Worm (Caenorhabditis elegans) whole organism, young adult: ENCODE results near the gene C05D12.2.

Experiments
- C06A6.2 ChIP-seq: fragments of 200-800 bp; sonication (Bioruptor generic); conservative IDR thresholded peaks from 2 replicates; pipeline ENCODE4 v1.3.6; 2022; ENCODE audit warnings: missing genetic modification characterization, missing compliant biosample characterization
- C17E4.6 ChIP-seq: fragments of 200-800 bp; sonication (Bioruptor generic); IDR thresholded peaks from 2 replicates; pipeline ENCODE4 v1.3.6; 2022; ENCODE audit warnings: missing genetic modification reagents, missing genetic modification characterization, missing compliant biosample characterization
- K12H6.12 ChIP-seq: fragments of 200-800 bp; sonication (Bioruptor generic); optimal IDR thresholded peaks from 2 replicates; lab custom pipeline; 2018; ENCODE audit warnings: mild to moderate bottlenecking, missing genetic modification characterization, missing compliant biosample characterization
- T26A5.8 ChIP-seq: sonication (generic microtip); optimal IDR thresholded peaks from 2 replicates; lab custom pipeline; 2016; ENCODE audit warnings: missing genetic modification characterization, missing compliant biosample characterization
- Y53F4B.3 ChIP-seq: fragments of 200-800 bp; sonication (Bioruptor generic); IDR thresholded peaks from 2 replicates; pipeline ENCODE4 v1.3.6; 2022; ENCODE audit warnings: missing genetic modification reagents, missing genetic modification characterization, missing compliant biosample characterization
- Y53G8AR.9 ChIP-seq: fragments of 200-800 bp; sonication (Bioruptor generic); conservative IDR thresholded peaks from 2 replicates; pipeline ENCODE4 v1.3.6; 2022; ENCODE audit warnings: missing genetic modification reagents, missing genetic modification characterization, missing compliant biosample characterization
- Y67H2A.10 ChIP-seq: fragments of 200-800 bp; sonication (Bioruptor generic); conservative IDR thresholded peaks from 2 replicates; pipeline ENCODE4 v1.3.6; 2022; ENCODE audit warnings: missing genetic modification reagents, missing genetic modification characterization, missing compliant biosample characterization
- aptf-2 ChIP-seq: fragments of 200-800 bp; sonication (Bioruptor generic); conservative IDR thresholded peaks from 2 replicates; pipeline ENCODE4 v1.3.6; 2022; ENCODE audit warnings: missing genetic modification reagents, missing genetic modification characterization, missing compliant biosample characterization
- aptf-3 ChIP-seq: fragments of 200-800 bp; sonication (Bioruptor generic); IDR thresholded peaks from 2 replicates; pipeline ENCODE4 v1.3.6; 2022; ENCODE audit warnings: missing genetic modification characterization, missing compliant biosample characterization
- atf-7 ChIP-seq: sonication (generic microtip); optimal IDR thresholded peaks from 2 replicates; lab custom pipeline; 2017; ENCODE audit warnings: mild to moderate bottlenecking, missing genetic modification characterization, missing compliant biosample characterization
- athp-1 ChIP-seq: sonication (generic microtip); optimal IDR thresholded peaks from 2 replicates; lab custom pipeline; 2017; ENCODE audit warnings: mild to moderate bottlenecking, missing genetic modification characterization, missing compliant biosample characterization
- attf-3 ChIP-seq: fragments of 200-800 bp; sonication (Bioruptor generic); conservative IDR thresholded peaks from 2 replicates; pipeline ENCODE4 v1.3.6; 2022; ENCODE audit warnings: missing genetic modification reagents, missing genetic modification characterization, missing compliant biosample characterization
- bed-1 ChIP-seq: fragments of 200-800 bp; sonication (Bioruptor generic); IDR thresholded peaks from 2 replicates; pipeline ENCODE4 v1.3.6; 2022; ENCODE audit warnings: missing genetic modification reagents, missing genetic modification characterization, missing compliant biosample characterization
- cebp-1 ChIP-seq, 2 experiments: fragments of 200-800 bp in 1 of 2; sonication (Bioruptor generic) in 1 of 2; sonication (generic microtip) in 1 of 2; IDR thresholded peaks in 1 of 2; optimal IDR thresholded peaks in 1 of 2; 2 replicates each; pipeline versions ENCODE4 v1.3.6 to Lab custom; 2017 to 2022; ENCODE audit warnings: missing compliant biosample characterization in 2 of 2, missing genetic modification characterization in 2 of 2, mild to moderate bottlenecking in 1 of 2, missing genetic modification reagents in 1 of 2, moderate library complexity in 1 of 2
- ceh-40 ChIP-seq: fragments of 200-800 bp; sonication (Bioruptor generic); IDR thresholded peaks from 2 replicates; pipeline ENCODE4 v1.3.6; 2022; ENCODE audit warnings: missing genetic modification characterization, missing compliant biosample characterization
- ceh-58 ChIP-seq: fragments of 200-800 bp; sonication (Bioruptor generic); IDR thresholded peaks from 2 replicates; pipeline ENCODE4 v1.3.6; 2022; ENCODE audit warnings: missing genetic modification characterization, missing compliant biosample characterization
- ceh-91 ChIP-seq: fragments of 200-800 bp; sonication (Bioruptor generic); IDR thresholded peaks from 2 replicates; pipeline ENCODE4 v1.3.6; 2022; ENCODE audit warnings: missing genetic modification reagents, missing genetic modification characterization, missing compliant biosample characterization
- efl-1 ChIP-seq: fragments of 150-350 bp; optimal IDR thresholded peaks from 2 replicates; lab custom pipeline; 2014; ENCODE audit warnings: missing biosample characterization, missing genetic modification reagents, missing genetic modification characterization
- fkh-3 ChIP-seq: sonication (generic microtip); optimal IDR thresholded peaks from 2 replicates; lab custom pipeline; 2016; ENCODE audit warnings: mild to moderate bottlenecking, missing genetic modification characterization, missing compliant biosample characterization
- hlh-12 ChIP-seq: sonication (generic microtip); optimal IDR thresholded peaks from 2 replicates; lab custom pipeline; 2016; ENCODE audit warnings: missing genetic modification characterization, missing compliant biosample characterization
- hlh-26 ChIP-seq: fragments of 200-800 bp; sonication (Bioruptor generic); conservative IDR thresholded peaks from 2 replicates; pipeline ENCODE4 v1.3.6; 2022; ENCODE audit warnings: missing genetic modification reagents, missing genetic modification characterization, missing compliant biosample characterization
- lir-1 ChIP-seq: fragments of 200-800 bp; sonication (Bioruptor generic); conservative IDR thresholded peaks from 2 replicates; pipeline ENCODE4 v1.3.6; 2022; ENCODE audit warnings: missing genetic modification reagents, missing genetic modification characterization, missing compliant biosample characterization
- lsl-1 ChIP-seq: fragments of 200-800 bp; sonication (Bioruptor generic); optimal IDR thresholded peaks from 2 replicates; lab custom pipeline; 2018; ENCODE audit warnings: mild to moderate bottlenecking, missing genetic modification characterization, moderate library complexity, missing compliant biosample characterization
- madf-8 ChIP-seq: fragments of 200-800 bp; sonication (Bioruptor generic); conservative IDR thresholded peaks from 2 replicates; pipeline ENCODE4 v1.3.6; 2022; ENCODE audit warnings: missing genetic modification reagents, missing genetic modification characterization, missing compliant biosample characterization
- nfya-1 ChIP-seq: sonication (generic microtip); optimal IDR thresholded peaks from 2 replicates; lab custom pipeline; 2017; ENCODE audit warnings: antibody characterized with exemption, missing compliant biosample characterization, missing genetic modification characterization, borderline replicate concordance; ENCODE audit not compliant: insufficient read depth
- nfya-2 ChIP-seq: fragments of 200-800 bp; sonication (Bioruptor generic); IDR thresholded peaks from 2 replicates; pipeline ENCODE4 v1.3.6; 2022; ENCODE audit warnings: missing genetic modification reagents, missing genetic modification characterization, missing compliant biosample characterization
- nfyb-1 ChIP-seq: fragments of 200-800 bp; sonication (Bioruptor generic); IDR thresholded peaks from 2 replicates; pipeline ENCODE4 v1.3.6; 2022; ENCODE audit warnings: missing genetic modification reagents, missing genetic modification characterization, missing compliant biosample characterization
- nhr-179 ChIP-seq: sonication (generic microtip); optimal IDR thresholded peaks from 2 replicates; lab custom pipeline; 2016; ENCODE audit warnings: mild to moderate bottlenecking, missing genetic modification characterization, missing compliant biosample characterization
- rec-8 ChIP-seq, 2 experiments: sonication (generic microtip); optimal IDR thresholded peaks; 2 replicates each; lab custom pipeline; 2016; ENCODE audit warnings: mild to moderate bottlenecking in 2 of 2, missing genetic modification characterization in 2 of 2, missing genetic modification reagents in 2 of 2, missing genotype in 2 of 2, missing biosample characterization in 1 of 2, missing compliant biosample characterization in 1 of 2, moderate library complexity in 1 of 2
- rpc-1 ChIP-seq, 2 experiments: fragments of 150-350 bp in 1 of 2; sonication (generic microtip) in 1 of 2; optimal IDR thresholded peaks; 2 replicates each; lab custom pipeline; 2014 to 2018; ENCODE audit warnings: missing biosample characterization in 1 of 2, missing genetic modification characterization in 1 of 2, missing genetic modification reagents in 1 of 2, missing genotype in 1 of 2
- sdz-38 ChIP-seq: sonication (generic microtip); optimal IDR thresholded peaks from 2 replicates; lab custom pipeline; 2016; ENCODE audit warnings: missing genotype, missing genetic modification characterization, missing compliant biosample characterization
- snpc-1.1 ChIP-seq: sonication (generic microtip); optimal IDR thresholded peaks from 2 replicates; lab custom pipeline; 2017; ENCODE audit warnings: missing genetic modification characterization, mild to moderate bottlenecking, missing compliant biosample characterization, antibody characterized with exemption, moderate library complexity, missing genotype, missing genetic modification reagents; ENCODE audit not compliant: insufficient read depth
- snpc-1.3 ChIP-seq: sonication (generic microtip); optimal IDR thresholded peaks from 2 replicates; lab custom pipeline; 2017; ENCODE audit warnings: missing genetic modification characterization, mild to moderate bottlenecking, missing compliant biosample characterization, antibody characterized with exemption, moderate library complexity, missing genotype, missing genetic modification reagents; ENCODE audit not compliant: insufficient read depth
- snpc-4 ChIP-seq, 5 experiments: fragments of 150-350 bp in 1 of 5; sonication (generic microtip) in 4 of 5; optimal IDR thresholded peaks; 2 replicates each; lab custom pipeline; 2014 to 2018; ENCODE audit warnings: missing genetic modification characterization in 5 of 5, missing biosample characterization in 3 of 5, antibody characterized with exemption in 2 of 5, mild to moderate bottlenecking in 2 of 5, missing compliant biosample characterization in 2 of 5, missing genotype in 2 of 5, moderate library complexity in 2 of 5, missing genetic modification reagents in 1 of 5
- somi-1 ChIP-seq: fragments of 200-800 bp; sonication (Bioruptor generic); optimal IDR thresholded peaks from 2 replicates; lab custom pipeline; 2018; ENCODE audit warnings: mild to moderate bottlenecking, missing genetic modification characterization, missing compliant biosample characterization
- sptf-2 ChIP-seq: fragments of 200-800 bp; sonication (Bioruptor generic); optimal IDR thresholded peaks from 2 replicates; lab custom pipeline; 2018; ENCODE audit warnings: mild to moderate bottlenecking, missing genetic modification characterization, missing compliant biosample characterization
- tlf-1 ChIP-seq: fragments of 200-800 bp; sonication (Bioruptor generic); optimal IDR thresholded peaks from 2 replicates; lab custom pipeline; 2018; ENCODE audit warnings: mild to moderate bottlenecking, missing genetic modification characterization, missing compliant biosample characterization
- unc-62 ChIP-seq: fragments of 150-350 bp; optimal IDR thresholded peaks from 2 replicates; lab custom pipeline; 2014; ENCODE audit warnings: missing biosample characterization, missing genetic modification reagents, missing genetic modification characterization
- xnd-1 ChIP-seq: sonication (generic microtip); optimal IDR thresholded peaks from 2 replicates; lab custom pipeline; 2016; ENCODE audit warnings: missing genotype, missing genetic modification reagents, missing genetic modification characterization, missing compliant biosample characterization
- zfh-2 ChIP-seq: fragments of 200-800 bp; sonication (Bioruptor generic); conservative IDR thresholded peaks from 2 replicates; pipeline ENCODE4 v1.3.6; 2022; ENCODE audit warnings: missing genetic modification reagents, missing genetic modification characterization, missing compliant biosample characterization
- zim-3 ChIP-seq: sonication (generic microtip); optimal IDR thresholded peaks from 2 replicates; lab custom pipeline; 2017; ENCODE audit warnings: mild to moderate bottlenecking, missing genetic modification characterization, moderate library complexity, missing compliant biosample characterization
- ztf-22 ChIP-seq: fragments of 200-800 bp; sonication (Bioruptor generic); optimal IDR thresholded peaks from 2 replicates; lab custom pipeline; 2018; ENCODE audit warnings: mild to moderate bottlenecking, missing genetic modification characterization, moderate library complexity, missing compliant biosample characterization
- ztf-26 ChIP-seq: sonication (generic microtip); optimal IDR thresholded peaks from 2 replicates; lab custom pipeline; 2017; ENCODE audit warnings: missing genetic modification characterization, missing compliant biosample characterization
- ztf-3 ChIP-seq: fragments of 200-800 bp; sonication (Bioruptor generic); optimal IDR thresholded peaks from 2 replicates; lab custom pipeline; 2018; ENCODE audit warnings: mild to moderate bottlenecking, missing genetic modification characterization, missing compliant biosample characterization

C05D12.2 gene

DNA sequence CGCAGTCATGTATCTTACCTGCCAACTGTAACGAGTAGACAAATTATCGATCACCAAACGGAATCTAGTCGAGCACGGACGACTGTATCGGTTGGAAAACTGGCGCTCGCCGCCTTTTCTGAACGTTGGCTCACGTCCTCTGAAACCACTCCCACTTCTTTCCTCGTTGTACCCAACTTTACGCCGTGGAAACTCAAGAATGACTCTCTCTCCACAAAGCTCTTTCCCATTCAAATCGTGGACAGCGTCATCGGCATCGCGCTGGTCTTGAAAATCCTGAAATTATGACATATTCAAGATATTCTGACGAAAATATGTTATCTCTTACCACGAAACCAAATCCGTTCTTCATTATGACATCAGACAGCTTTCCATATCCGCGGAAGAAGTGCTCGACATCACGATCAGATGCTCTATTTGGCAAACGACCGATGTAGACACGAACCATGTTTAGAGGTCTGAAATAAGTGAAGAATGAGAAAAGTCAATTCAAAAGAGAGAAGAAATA, 34.5 kb downstream of the C05D12.2 start, which contains the start of gene rsp-2:
Gene rsp-2 (minus strand): TSS at position 458 of the 508 bp plus-strand sequence.
- TF ChIP-seq ztf-22 (GFP tag; lab: Kevin White, UChicago) (no peak), ztf-3 (GFP tag; lab: Kevin White, UChicago) (no peak), aptf-2 (GFP tag; lab: Robert Waterston, UW) (no peak), sptf-2 (GFP tag; lab: Kevin White, UChicago) (no peak), nfyb-1 (GFP tag; lab: Robert Waterston, UW) (no peak), sdz-38 (tag; lab: Kevin White, UChicago) (no peak), xnd-1 (no peak), ztf-26 (tag; lab: Kevin White, UChicago) (no peak), zfh-2 (GFP tag; lab: Robert Waterston, UW) (no peak), aptf-3 (GFP tag; lab: Robert Waterston, UW) (no peak), ceh-91 (GFP tag; lab: Robert Waterston, UW) (no peak), rpc-1 (optimal IDR thresholded peaks at IDR 0.05; lab: Kevin White, UChicago) (no peak), rpc-1 (tag; optimal IDR thresholded peaks at IDR 0.05; lab: Kevin White, UChicago) (no peak), efl-1 (no peak), fkh-3 (tag; lab: Kevin White, UChicago) (no peak), hlh-12 (tag; lab: Kevin White, UChicago) (no peak), attf-3 (no peak), athp-1 (tag; lab: Kevin White, UChicago) (no peak), C17E4.6 (GFP tag; lab: Robert Waterston, UW) (no peak)
- TF ChIP-seq, all 124 proteins: peak for 0

DNA sequence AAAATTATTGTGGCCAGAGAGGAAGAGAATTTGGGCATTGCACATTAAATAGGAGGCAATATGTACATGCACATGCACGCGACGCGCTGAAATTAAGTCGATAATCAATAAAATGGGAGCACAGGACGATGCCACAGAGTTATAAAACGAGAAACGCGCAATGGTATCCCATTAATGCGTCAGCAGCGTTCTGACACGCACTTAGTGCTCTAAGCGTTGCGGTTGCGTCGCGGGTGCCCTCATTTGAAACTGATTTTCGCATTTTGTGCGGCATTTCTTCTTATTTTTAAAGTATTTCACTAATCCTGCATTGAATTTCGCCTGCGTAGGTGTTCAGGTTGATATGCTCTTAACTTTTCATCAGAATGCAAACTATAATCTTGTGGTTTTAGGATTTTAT, 34.9 kb downstream of the C05D12.2 start, which contains the start of gene rsp-1:
Gene rsp-1 (plus strand): TSS at position 338 of the 400 bp plus-strand sequence.
- TF ChIP-seq C17E4.6 (GFP tag; lab: Robert Waterston, UW) (peak; percentile 69), nhr-179 (no peak), madf-8 (peak; percentile 57), snpc-4 (GFP tag; optimal IDR thresholded peaks at IDR 0.05; lab: Kevin White, UChicago) (no peak), snpc-4 (tag; optimal IDR thresholded peaks at IDR 0.05; lab: Kevin White, UChicago) (peak; percentile 73 to 82 (median 80)), ceh-58 (GFP tag; lab: Robert Waterston, UW) (no peak), C06A6.2 (peak; percentile 45; the same call in 1 of the 2 replicates), Y53G8AR.9 (GFP tag; lab: Robert Waterston, UW) (peak; percentile 93), hlh-26 (no peak), aptf-2 (GFP tag; lab: Robert Waterston, UW) (no peak), nfya-2 (GFP tag; lab: Robert Waterston, UW) (no peak), sdz-38 (tag; lab: Kevin White, UChicago) (no peak), bed-1 (GFP tag; lab: Robert Waterston, UW) (no peak), atf-7 (tag; lab: Kevin White, UChicago) (peak; percentile 66), zim-3 (no peak), nfya-1 (tag; lab: Kevin White, UChicago) (no peak), lsl-1 (GFP tag; lab: Kevin White, UChicago) (peak; percentile 79), snpc-1.3 (tag; lab: Kevin White, UChicago) (peak; percentile 72), tlf-1 (GFP tag; lab: Kevin White, UChicago) (peak; percentile 87), Y67H2A.10 (GFP tag; lab: Robert Waterston, UW) (peak; percentile 81), ceh-40 (GFP tag; lab: Robert Waterston, UW) (no peak), somi-1 (GFP tag; lab: Kevin White, UChicago) (peak; percentile 21), unc-62 (GFP tag; lab: Kevin White, UChicago) (no peak), rec-8 (tag; optimal IDR thresholded peaks at IDR 0.05; lab: Kevin White, UChicago) (no peak), snpc-1.1 (tag; lab: Kevin White, UChicago) (peak; percentile 42), cebp-1 (GFP tag; IDR thresholded peaks at IDR 0.05; lab: Robert Waterston, UW) (peak; percentile 52), cebp-1 (tag; optimal IDR thresholded peaks at IDR 0.05; lab: Kevin White, UChicago) (peak; percentile 89), sptf-2 (GFP tag; lab: Kevin White, UChicago) (peak; percentile 4), lir-1 (GFP tag; lab: Robert Waterston, UW) (0 out of 2 replicates have a peak, but pooled peaks have one; percentile 39), K12H6.12 (peak; percentile 80), Y53F4B.3 (GFP tag; lab: Robert Waterston, UW) (no peak), T26A5.8 (tag; lab: Kevin White, UChicago) (no peak)
